Fruit fly (Drosophila melanogaster) whole organism, embryonic: ENCODE measurements around the gene CG2147.

Experiments
- Atf-2 ChIP-seq: fragments of 200-800 bp; sonication (Bioruptor generic); optimal IDR thresholded peaks from 2 replicates; lab custom pipeline; 2016; ENCODE audit warnings: missing biosample characterization, missing genetic modification characterization
- Atf3 ChIP-seq: fragments of 200-800 bp; sonication (Bioruptor generic); optimal IDR thresholded peaks from 3 replicates; lab custom pipeline; 2016; ENCODE audit warnings: missing biosample characterization, missing genetic modification characterization
- Bdp1 ChIP-seq: fragments of 200-800 bp; sonication (Bioruptor generic); optimal IDR thresholded peaks from 3 replicates; lab custom pipeline; 2016; ENCODE audit warnings: missing biosample characterization, missing genetic modification characterization
- CG11695 ChIP-seq: fragments of 200-800 bp; sonication (Bioruptor generic); IDR thresholded peaks from 3 replicates; pipeline ENCODE4 v1.3.6; 2022; ENCODE audit warnings: missing biosample characterization, missing genetic modification characterization
- CG12236 ChIP-seq: fragments of 200-800 bp; sonication (Bioruptor generic); optimal IDR thresholded peaks from 2 replicates; lab custom pipeline; 2016; ENCODE audit warnings: missing biosample characterization, missing genetic modification characterization
- CG17186 ChIP-seq: fragments of 200-800 bp; sonication (Bioruptor generic); optimal IDR thresholded peaks from 3 replicates; lab custom pipeline; 2017; ENCODE audit warnings: missing biosample characterization, missing genetic modification reagents, missing genetic modification characterization
- CG17912 ChIP-seq: fragments of 200-800 bp; sonication (Bioruptor generic); optimal IDR thresholded peaks from 2 replicates; lab custom pipeline; 2018; ENCODE audit warnings: missing biosample characterization, mild to moderate bottlenecking, missing genetic modification characterization
- CG1792 ChIP-seq: fragments of 200-800 bp; sonication (Bioruptor generic); optimal IDR thresholded peaks from 2 replicates; lab custom pipeline; 2016; ENCODE audit warnings: missing biosample characterization, missing genetic modification characterization
- CG30431 ChIP-seq: fragments of 200-800 bp; sonication (Bioruptor generic); optimal IDR thresholded peaks from 2 replicates; lab custom pipeline; 2017; ENCODE audit warnings: missing biosample characterization, missing genetic modification characterization
- CG4404 ChIP-seq: fragments of 200-800 bp; sonication (Bioruptor generic); IDR thresholded peaks from 2 replicates; pipeline ENCODE4 v1.3.6; 2022; ENCODE audit warnings: missing biosample characterization, missing genetic modification characterization
- CG4424 ChIP-seq: fragments of 200-800 bp; sonication (Bioruptor generic); optimal IDR thresholded peaks from 3 replicates; lab custom pipeline; 2016; ENCODE audit warnings: missing biosample characterization, missing genetic modification characterization
- CG6683 ChIP-seq: fragments of 200-800 bp; sonication (Bioruptor generic); optimal IDR thresholded peaks from 2 replicates; lab custom pipeline; 2017; ENCODE audit warnings: missing biosample characterization, mild to moderate bottlenecking, missing genetic modification characterization, missing genetic modification reagents
- CG6689 ChIP-seq: fragments of 200-800 bp; sonication (Bioruptor generic); IDR thresholded peaks from 2 replicates; pipeline ENCODE4 v1.3.6; 2022; ENCODE audit warnings: missing biosample characterization, missing genetic modification characterization
- CG6765 ChIP-seq: fragments of 200-800 bp; sonication (Bioruptor generic); optimal IDR thresholded peaks from 3 replicates; lab custom pipeline; 2017; ENCODE audit warnings: missing biosample characterization, mild to moderate bottlenecking, missing genetic modification characterization
- CG6791 ChIP-seq: fragments of 200-800 bp; sonication (Bioruptor generic); IDR thresholded peaks from 3 replicates; pipeline ENCODE4 v1.3.6; 2022; ENCODE audit warnings: missing biosample characterization, missing genetic modification characterization; ENCODE audit not compliant: partially characterized antibody
- CG7928 ChIP-seq: fragments of 200-800 bp; sonication (Bioruptor generic); optimal IDR thresholded peaks from 2 replicates; lab custom pipeline; 2017; ENCODE audit warnings: missing biosample characterization, mild to moderate bottlenecking, missing genetic modification characterization
- CG9797 ChIP-seq: fragments of 200-800 bp; sonication (Bioruptor generic); optimal IDR thresholded peaks from 3 replicates; lab custom pipeline; 2018; ENCODE audit warnings: missing biosample characterization, mild to moderate bottlenecking, missing genetic modification characterization
- D19B ChIP-seq: fragments of 200-800 bp; sonication (Bioruptor generic); optimal IDR thresholded peaks from 2 replicates; lab custom pipeline; 2017; ENCODE audit warnings: missing biosample characterization, mild to moderate bottlenecking, missing genetic modification characterization
- Dip2 ChIP-seq: fragments of 200-800 bp; sonication (Bioruptor generic); IDR thresholded peaks from 2 replicates; pipeline ENCODE4 v1.3.6; 2022; ENCODE audit warnings: missing biosample characterization, missing genetic modification characterization
- Doc3 ChIP-seq: fragments of 200-800 bp; sonication (Bioruptor generic); IDR thresholded peaks from 3 replicates; pipeline ENCODE4 v1.3.6; 2022; ENCODE audit warnings: missing biosample characterization, missing genetic modification characterization; ENCODE audit not compliant: partially characterized antibody
- Elba2 ChIP-seq: fragments of 200-800 bp; sonication (Bioruptor generic); optimal IDR thresholded peaks from 3 replicates; lab custom pipeline; 2016; ENCODE audit warnings: missing biosample characterization, missing genetic modification characterization
- Ets65A ChIP-seq: fragments of 200-800 bp; sonication (Bioruptor generic); peaks from one replicate; lab custom pipeline; 2016; ENCODE audit warnings: missing biosample characterization, missing genetic modification characterization
- H2.0 ChIP-seq: fragments of 200-800 bp; sonication (Bioruptor generic); IDR thresholded peaks from 2 replicates; pipeline ENCODE4 v1.3.6; 2022; ENCODE audit warnings: missing biosample characterization, missing genetic modification characterization
- Jarid2 ChIP-seq: fragments of 200-800 bp; sonication (Bioruptor generic); optimal IDR thresholded peaks from 3 replicates; lab custom pipeline; 2017; ENCODE audit warnings: mild to moderate bottlenecking, missing biosample characterization, missing genetic modification reagents, missing genetic modification characterization
- Kr ChIP-seq: fragments of 200-800 bp; sonication (Bioruptor generic); optimal IDR thresholded peaks from 2 replicates; lab custom pipeline; 2017; ENCODE audit warnings: missing biosample characterization, mild to moderate bottlenecking, missing genetic modification characterization
- Mrtf ChIP-seq: fragments of 200-800 bp; sonication (Bioruptor generic); IDR thresholded peaks from 3 replicates; pipeline ENCODE4 v1.3.6; 2022; ENCODE audit warnings: missing biosample characterization, missing genetic modification characterization
- NK7.1 ChIP-seq: fragments of 200-800 bp; sonication (Bioruptor generic); optimal IDR thresholded peaks from 3 replicates; lab custom pipeline; 2016; ENCODE audit warnings: missing biosample characterization, missing genetic modification characterization
- Neu2 ChIP-seq: fragments of 200-800 bp; sonication (Bioruptor generic); optimal IDR thresholded peaks from 3 replicates; lab custom pipeline; 2016; ENCODE audit warnings: missing biosample characterization, missing genetic modification characterization, borderline replicate concordance
- Pdp1 ChIP-seq, 2 experiments: fragments of 200-800 bp; sonication (Bioruptor generic); optimal IDR thresholded peaks; 3 replicates each; lab custom pipeline; 2016; ENCODE audit warnings: missing biosample characterization in 2 of 2, missing genetic modification characterization in 2 of 2, mild to moderate bottlenecking in 1 of 2, moderate library complexity in 1 of 2
- YL-1 ChIP-seq: fragments of 200-800 bp; sonication (Bioruptor generic); optimal IDR thresholded peaks from 3 replicates; lab custom pipeline; 2017; ENCODE audit warnings: missing biosample characterization, mild to moderate bottlenecking, missing genetic modification characterization
- amos ChIP-seq: fragments of 200-800 bp; sonication (Bioruptor generic); IDR thresholded peaks from 2 replicates; pipeline ENCODE4 v1.3.6; 2022; ENCODE audit warnings: missing biosample characterization, missing genetic modification characterization; ENCODE audit not compliant: partially characterized antibody
- ara ChIP-seq: fragments of 200-800 bp; sonication (Bioruptor generic); IDR thresholded peaks from 2 replicates; pipeline ENCODE4 v1.3.6; 2022; ENCODE audit warnings: missing biosample characterization, missing genetic modification characterization
- btn ChIP-seq: fragments of 200-800 bp; sonication (Bioruptor generic); optimal IDR thresholded peaks from 2 replicates; lab custom pipeline; 2016; ENCODE audit warnings: missing biosample characterization, missing genetic modification characterization
- cato ChIP-seq: fragments of 200-800 bp; sonication (Bioruptor generic); optimal IDR thresholded peaks from 2 replicates; lab custom pipeline; 2016; ENCODE audit warnings: missing biosample characterization, missing genetic modification characterization, borderline replicate concordance
- ci ChIP-seq: fragments of 200-800 bp; sonication (Bioruptor generic); IDR thresholded peaks from 3 replicates; pipeline ENCODE4 v1.3.6; 2022; ENCODE audit warnings: missing biosample characterization, missing genetic modification characterization
- dan ChIP-seq: fragments of 200-800 bp; sonication (Bioruptor generic); IDR thresholded peaks from 2 replicates; pipeline ENCODE4 v1.3.6; 2022; ENCODE audit warnings: missing biosample characterization, missing genetic modification characterization
- dmrt11E ChIP-seq: fragments of 200-800 bp; sonication (Bioruptor generic); optimal IDR thresholded peaks from 3 replicates; lab custom pipeline; 2018; ENCODE audit warnings: missing biosample characterization, mild to moderate bottlenecking, missing genetic modification characterization, moderate library complexity
- exex ChIP-seq: fragments of 200-800 bp; sonication (Bioruptor generic); optimal IDR thresholded peaks from 4 replicates; lab custom pipeline; 2018; ENCODE audit warnings: missing biosample characterization, mild to moderate bottlenecking, missing genetic modification characterization, moderate library complexity
- fd96Cb ChIP-seq: fragments of 200-800 bp; sonication (Bioruptor generic); optimal IDR thresholded peaks from 2 replicates; lab custom pipeline; 2018; ENCODE audit warnings: missing biosample characterization, mild to moderate bottlenecking, missing genetic modification characterization, moderate library complexity
- gem ChIP-seq: fragments of 200-800 bp; sonication (Bioruptor generic); optimal IDR thresholded peaks from 2 replicates; lab custom pipeline; 2019; ENCODE audit warnings: missing biosample characterization, mild to moderate bottlenecking, missing genetic modification characterization, moderate library complexity
- gt ChIP-seq: fragments of 200-800 bp; sonication (Bioruptor generic); IDR thresholded peaks from 2 replicates; pipeline ENCODE4 v1.3.6; 2022; ENCODE audit warnings: missing biosample characterization, missing genetic modification characterization
- ham ChIP-seq: fragments of 200-800 bp; sonication (Bioruptor generic); IDR thresholded peaks from 2 replicates; pipeline ENCODE4 v1.3.6; 2022; ENCODE audit warnings: missing biosample characterization, missing genetic modification characterization
- luna ChIP-seq: fragments of 200-800 bp; sonication (Bioruptor generic); optimal IDR thresholded peaks from 2 replicates; lab custom pipeline; 2016; ENCODE audit warnings: missing biosample characterization, missing genetic modification characterization
- onecut ChIP-seq: fragments of 200-800 bp; sonication (Bioruptor generic); IDR thresholded peaks from 2 replicates; pipeline ENCODE4 v1.3.6; 2022; ENCODE audit warnings: missing biosample characterization, missing genetic modification characterization
- phol ChIP-seq: fragments of 200-800 bp; sonication (Bioruptor generic); optimal IDR thresholded peaks from 3 replicates; lab custom pipeline; 2018; ENCODE audit warnings: missing biosample characterization, mild to moderate bottlenecking, missing genetic modification characterization, moderate library complexity
- pum ChIP-seq: fragments of 200-800 bp; sonication (Bioruptor generic); optimal IDR thresholded peaks from 2 replicates; lab custom pipeline; 2016; ENCODE audit warnings: missing biosample characterization, missing genetic modification characterization
- rib ChIP-seq: fragments of 200-800 bp; sonication (Bioruptor generic); IDR thresholded peaks from 2 replicates; pipeline ENCODE4 v1.3.6; 2022; ENCODE audit warnings: missing biosample characterization, missing genetic modification characterization
- salm ChIP-seq: fragments of 200-800 bp; sonication (Bioruptor generic); optimal IDR thresholded peaks from 2 replicates; lab custom pipeline; 2018; ENCODE audit warnings: missing biosample characterization, mild to moderate bottlenecking, missing genetic modification characterization
- sna ChIP-seq: fragments of 200-800 bp; sonication (Bioruptor generic); IDR thresholded peaks from 2 replicates; pipeline ENCODE4 v1.3.6; 2022; ENCODE audit warnings: missing biosample characterization, missing genetic modification characterization; ENCODE audit not compliant: partially characterized antibody
- zf30C ChIP-seq: fragments of 200-800 bp; sonication (Bioruptor generic); optimal IDR thresholded peaks from 3 replicates; lab custom pipeline; 2018; ENCODE audit warnings: missing biosample characterization, mild to moderate bottlenecking, missing genetic modification characterization

CG2147 gene

dm6 chrX:8273799-8274484 is 33.5 kb downstream of the CG2147 start, which contains the start of gene CG15343 (continued):
- TF ChIP-seq CG6683 (GFP tag; lab: Kevin White, UChicago) (no peak), CG30431 (GFP tag; lab: Kevin White, UChicago) (no peak), sna (GFP tag; lab: Robert Waterston, UW) (no peak), dan (GFP tag; lab: Robert Waterston, UW) (no peak), gem (tag; lab: Kevin White, UChicago) (peak; percentile 47), phol (peak; percentile 4), CG17912 (GFP tag; lab: Kevin White, UChicago) (no peak), Atf-2 (GFP tag; lab: Kevin White, UChicago) (peak; percentile 41), Jarid2 (GFP tag; lab: Kevin White, UChicago) (no peak), Ets65A (GFP tag; lab: Kevin White, UChicago) (no peak), YL-1 (no peak), H2.0 (GFP tag; lab: Robert Waterston, UW) (0 out of 2 replicates have a peak, but pooled peaks have one; percentile 23), CG11695 (GFP tag; lab: Robert Waterston, UW) (0 out of 3 replicates have a peak, but pooled peaks have one; percentile 35), CG9797 (GFP tag; lab: Kevin White, UChicago) (no peak), Mrtf (no peak), exex (no peak), CG4424 (peak; percentile 43), D19B (no peak), zf30C (GFP tag; lab: Kevin White, UChicago) (no peak), onecut (GFP tag; lab: Robert Waterston, UW) (peak; percentile 15; the same call in 1 of the 2 replicates), Kr (GFP tag; lab: Kevin White, UChicago) (no peak), Atf3 (GFP tag; lab: Kevin White, UChicago) (no peak), CG6689 (GFP tag; lab: Robert Waterston, UW) (0 out of 2 replicates have a peak, but pooled peaks have one; percentile 10), CG6791 (GFP tag; lab: Robert Waterston, UW) (peak; percentile 60; the same call in 1 of the 3 replicates), Dip2 (GFP tag; lab: Robert Waterston, UW) (no peak), Neu2 (GFP tag; lab: Kevin White, UChicago) (no peak), CG12236 (no peak), CG1792 (no peak), cato (no peak), CG7928 (no peak), NK7.1 (GFP tag; lab: Kevin White, UChicago) (no peak), dmrt11E (tag; lab: Kevin White, UChicago) (no peak), pum (GFP tag; lab: Kevin White, UChicago) (no peak), ham (no peak), salm (tag; lab: Kevin White, UChicago) (no peak), Elba2 (GFP tag; lab: Kevin White, UChicago) (no peak), Bdp1 (GFP tag; lab: Kevin White, UChicago) (no peak), fd96Cb (tag; lab: Kevin White, UChicago) (peak; percentile 45), CG4404 (GFP tag; lab: Robert Waterston, UW) (no peak), Pdp1 (GFP tag; optimal IDR thresholded peaks at IDR 0.05; lab: Kevin White, UChicago) (peak; percentile 5 to 42), gt (GFP tag; lab: Robert Waterston, UW) (no peak), CG6765 (GFP tag; lab: Kevin White, UChicago) (no peak), luna (GFP tag; lab: Kevin White, UChicago) (no peak), rib (GFP tag; lab: Robert Waterston, UW) (no peak; the same call in 1 of the 2 replicates), ara (GFP tag; lab: Robert Waterston, UW) (peak; percentile 30; the same call in 1 of the 2 replicates), ci (GFP tag; lab: Robert Waterston, UW) (no peak), Doc3 (GFP tag; lab: Robert Waterston, UW) (no peak), CG17186 (GFP tag; lab: Kevin White, UChicago) (no peak), btn (no peak), amos (GFP tag; lab: Robert Waterston, UW) (peak; percentile 32)
